Worm (Caenorhabditis elegans) whole organism, dauer: ENCODE data around the gene cor-1.

ENCODE experiments used
- unc-62 ChIP-seq: sonication (generic microtip); optimal IDR thresholded peaks from 2 replicates; lab custom pipeline; 2017; ENCODE audit warnings: missing biosample characterization, missing genetic modification reagents, missing genetic modification characterization

cor-1 gene

DNA sequence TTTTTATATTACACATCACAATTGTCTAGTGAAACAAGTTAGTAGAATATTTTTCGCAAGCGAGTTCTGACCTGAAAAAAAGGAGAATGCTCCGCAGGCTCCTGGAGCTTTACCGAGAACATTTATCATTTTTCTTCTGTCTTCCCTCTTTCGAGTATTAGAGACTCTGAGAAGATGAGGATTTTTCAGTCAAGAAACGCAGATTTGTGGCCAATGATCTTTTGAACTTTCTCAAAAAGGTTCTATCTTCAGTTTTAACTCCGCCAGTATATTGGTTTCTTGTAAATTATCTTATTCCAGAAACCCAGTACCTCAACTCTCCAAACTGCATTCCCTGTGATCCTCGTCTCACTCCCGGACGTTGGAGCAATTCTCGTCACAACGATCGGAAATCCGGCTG is 36.7 kb downstream of the cor-1 start, which contains the start of gene K10G9.2:
TSS of gene K10G9.2 (plus strand) at position 301 of the 400 bp plus-strand sequence.
- no peak for TF ChIP-seq unc-62 (GFP tag; lab: Kevin White, UChicago)

DNA sequence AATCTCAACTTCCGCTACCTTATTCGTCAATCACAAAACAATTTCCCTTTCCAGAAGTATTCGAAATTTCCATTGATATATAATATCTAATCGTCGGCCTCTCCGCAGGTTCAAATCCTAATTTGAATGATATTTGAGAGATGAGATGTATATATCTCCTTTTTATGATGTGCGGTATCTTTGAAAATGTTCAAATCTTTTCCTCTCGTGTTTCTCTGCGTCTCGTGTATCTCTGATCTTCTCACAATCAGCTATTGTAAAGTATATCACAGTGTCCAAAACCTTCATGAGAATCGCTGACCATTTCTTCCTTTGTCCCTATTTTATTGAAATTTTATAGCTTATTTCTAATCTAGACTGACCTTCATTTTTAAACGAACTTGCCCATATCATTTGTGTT is 40.9 kb downstream of the cor-1 start:
- no peak for TF ChIP-seq unc-62 (GFP tag; lab: Kevin White, UChicago)

DNA sequence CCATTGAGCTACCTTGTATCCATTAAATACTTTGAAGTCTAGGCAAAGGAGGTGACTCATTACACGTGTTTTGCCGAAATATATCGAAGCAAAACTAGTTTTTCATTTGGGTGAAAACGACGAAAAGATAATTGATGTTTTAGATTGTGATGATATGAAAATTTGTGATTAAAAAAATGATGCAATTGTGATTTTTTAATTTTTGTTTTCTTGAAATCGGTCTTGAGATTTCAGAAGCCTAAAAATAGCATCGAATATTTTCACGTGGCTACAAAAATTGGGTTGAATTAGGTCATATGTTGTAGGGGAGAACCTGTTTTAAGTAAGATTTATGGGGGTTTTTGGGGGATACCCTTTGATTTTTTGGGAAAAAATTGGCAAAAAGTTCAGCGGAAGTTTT is 41.6 kb downstream of the cor-1 start:
- no peak for TF ChIP-seq unc-62 (GFP tag; lab: Kevin White, UChicago)

DNA sequence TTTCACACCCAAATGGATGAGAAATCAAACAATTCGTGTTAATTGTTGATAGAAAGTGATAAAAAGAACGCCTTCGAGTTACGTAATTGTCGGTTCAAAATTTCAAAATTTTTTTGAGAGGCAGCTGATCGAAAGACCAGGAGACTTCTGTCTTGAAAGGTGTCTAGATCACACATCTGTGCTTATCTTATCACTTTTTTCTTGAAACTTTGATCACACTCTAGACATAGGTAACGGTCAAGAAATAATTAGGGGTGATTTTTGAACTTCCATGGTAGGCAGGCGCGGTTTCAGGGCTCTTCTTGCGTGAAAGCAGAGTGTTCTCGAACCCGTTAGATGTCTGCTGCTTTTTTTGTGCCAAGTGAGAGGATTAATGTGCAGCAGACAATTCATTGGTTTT is 44.5 kb downstream of the cor-1 start:
- TF ChIP-seq unc-62 (GFP tag; lab: Kevin White, UChicago): no peak

DNA sequence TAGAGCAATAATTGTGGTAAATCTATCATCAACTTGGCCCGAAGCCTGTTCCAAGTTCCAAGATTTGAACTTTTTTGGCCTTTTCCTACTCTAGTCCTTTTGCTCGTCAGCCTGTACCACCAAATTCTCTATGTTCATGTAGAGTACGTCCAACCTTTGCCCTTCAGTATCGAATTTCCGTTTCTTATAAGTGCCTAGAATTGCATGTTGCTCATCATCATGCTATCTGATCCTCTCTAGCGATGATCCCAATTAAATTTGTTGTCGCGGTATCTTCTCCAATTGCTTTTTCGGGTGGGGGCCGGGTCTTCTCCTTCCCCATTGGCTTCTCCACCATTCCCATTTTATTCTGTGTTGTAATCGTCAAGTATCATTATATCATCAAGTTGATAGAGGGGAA is 45.0 kb downstream of the cor-1 start:
- no peak for TF ChIP-seq unc-62 (GFP tag; lab: Kevin White, UChicago)

DNA sequence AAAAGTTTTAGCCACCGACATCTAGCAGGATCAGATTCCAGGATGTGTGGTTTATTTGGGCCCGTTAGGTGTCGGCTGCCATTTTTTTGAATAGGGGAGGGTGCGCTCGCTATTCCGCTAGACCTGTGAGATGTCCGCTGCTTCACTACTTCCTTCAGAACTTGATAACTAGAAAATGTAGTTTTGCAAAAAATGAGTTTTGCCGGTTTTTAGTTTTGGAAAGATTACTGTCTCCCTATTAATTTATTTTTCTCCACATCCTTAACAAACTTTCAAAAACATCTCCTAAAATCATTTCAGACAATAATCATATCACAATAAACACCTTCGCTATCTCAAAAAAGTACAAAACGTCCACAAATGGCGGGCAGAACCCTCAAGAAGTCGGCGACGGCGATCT is 45.9 kb downstream of the cor-1 start, which contains the start of gene vglu-2:
TSS of gene vglu-2 (plus strand) at position 301 of the 400 bp plus-strand sequence.
- no peak for TF ChIP-seq unc-62 (GFP tag; lab: Kevin White, UChicago)

DNA sequence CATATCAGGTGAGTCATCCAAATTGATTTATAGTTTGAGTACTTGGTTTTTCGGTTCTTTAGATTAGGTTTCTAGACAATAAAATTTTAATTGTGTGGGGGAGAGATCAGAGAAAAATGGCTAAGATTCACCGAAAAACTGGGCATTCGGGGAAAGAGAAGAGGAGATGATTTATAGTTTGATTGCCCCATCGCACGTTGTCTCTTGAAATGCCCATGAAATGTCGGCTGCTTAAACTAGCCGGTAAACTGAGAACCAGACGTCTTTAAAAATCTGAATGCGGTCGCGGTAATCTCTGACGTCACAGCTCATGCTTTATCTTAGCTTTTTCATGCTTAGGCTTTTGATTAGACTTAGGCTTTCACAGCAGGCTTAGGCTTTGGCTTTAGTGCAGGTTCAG is 48.0 kb downstream of the cor-1 start:
- no peak for TF ChIP-seq unc-62 (GFP tag; lab: Kevin White, UChicago)

DNA sequence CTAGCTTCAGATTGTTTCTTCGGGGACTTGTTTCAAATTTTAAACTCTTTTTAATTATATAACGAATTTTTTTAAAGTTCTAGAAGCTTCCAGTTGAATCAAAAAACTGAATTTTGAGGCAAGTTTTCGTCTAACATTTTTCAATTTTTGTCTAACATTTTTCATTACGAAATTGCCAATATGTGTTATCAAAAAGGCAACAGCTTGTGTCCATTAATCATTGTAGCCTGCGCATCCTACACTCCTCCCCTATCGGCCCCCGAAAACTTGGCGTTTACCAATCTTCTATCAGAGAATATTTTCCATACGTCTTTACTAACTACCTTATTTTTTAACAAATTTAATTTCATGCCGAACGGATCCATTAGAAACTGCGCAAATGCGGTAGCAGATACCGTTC is 51.2 kb downstream of the cor-1 start, which contains the start of gene vglu-3:
TSS of gene vglu-3 (plus strand) at position 301 of the 400 bp plus-strand sequence.
- no peak for TF ChIP-seq unc-62 (GFP tag; lab: Kevin White, UChicago)
